Fruit fly (Drosophila melanogaster) whole organism, embryonic: Measurements from ENCODE around the gene Dpm1.

Experiments used
- Aef1 ChIP-seq: fragments of 200-800 bp; sonication (Bioruptor generic); IDR thresholded peaks from 3 replicates; pipeline ENCODE4 v1.3.6; 2022; ENCODE audit warnings: missing biosample characterization, missing genetic modification characterization
- Atf-2 ChIP-seq: fragments of 200-800 bp; sonication (Bioruptor generic); optimal IDR thresholded peaks from 2 replicates; lab custom pipeline; 2016; ENCODE audit warnings: missing biosample characterization, missing genetic modification characterization
- CG10431 ChIP-seq: fragments of 200-800 bp; sonication (Bioruptor generic); optimal IDR thresholded peaks from 3 replicates; lab custom pipeline; 2018; ENCODE audit warnings: missing biosample characterization, mild to moderate bottlenecking, missing genetic modification characterization
- CG10959 ChIP-seq: fragments of 200-800 bp; sonication (Bioruptor generic); IDR thresholded peaks from 2 replicates; pipeline ENCODE4 v1.3.6; 2022; ENCODE audit warnings: missing biosample characterization, missing genetic modification characterization
- CG14441 ChIP-seq: fragments of 200-800 bp; sonication (Bioruptor generic); IDR thresholded peaks from 2 replicates; pipeline ENCODE4 v1.3.6; 2022; ENCODE audit warnings: missing biosample characterization, missing genetic modification characterization
- CG1602 ChIP-seq: fragments of 200-800 bp; sonication (Bioruptor generic); optimal IDR thresholded peaks from 3 replicates; lab custom pipeline; 2016; ENCODE audit warnings: missing biosample characterization, missing genetic modification characterization
- CG16779 ChIP-seq: fragments of 200-800 bp; sonication (Bioruptor generic); IDR thresholded peaks from 2 replicates; pipeline ENCODE4 v1.3.6; 2022; ENCODE audit warnings: missing biosample characterization, missing genetic modification characterization
- CG16813 ChIP-seq: fragments of 200-800 bp; sonication (Bioruptor generic); IDR thresholded peaks from 3 replicates; pipeline ENCODE4 v1.3.6; 2022; ENCODE audit warnings: missing biosample characterization, missing genetic modification characterization; ENCODE audit not compliant: partially characterized antibody
- CG16815 ChIP-seq: fragments of 200-800 bp; sonication (Bioruptor generic); optimal IDR thresholded peaks from 3 replicates; lab custom pipeline; 2017; ENCODE audit warnings: missing biosample characterization, mild to moderate bottlenecking, missing genetic modification characterization
- CG17328 ChIP-seq: fragments of 200-800 bp; sonication (Bioruptor generic); IDR thresholded peaks from 2 replicates; pipeline ENCODE4 v1.3.6; 2022; ENCODE audit warnings: missing biosample characterization, missing genetic modification characterization
- CG18262 ChIP-seq: fragments of 200-800 bp; optimal IDR thresholded peaks from 3 replicates; lab custom pipeline; 2019; ENCODE audit warnings: missing biosample characterization, mild to moderate bottlenecking, missing genetic modification characterization, moderate library complexity
- CG1832 ChIP-seq: fragments of 200-800 bp; sonication (Bioruptor generic); optimal IDR thresholded peaks from 2 replicates; lab custom pipeline; 2017; ENCODE audit warnings: missing biosample characterization, mild to moderate bottlenecking, missing genetic modification characterization, inconsistent platforms
- CG2875 ChIP-seq: fragments of 200-800 bp; sonication (Bioruptor generic); optimal IDR thresholded peaks from 2 replicates; lab custom pipeline; 2017; ENCODE audit warnings: missing biosample characterization, mild to moderate bottlenecking, missing genetic modification characterization, missing genetic modification reagents
- CG31224 ChIP-seq: fragments of 200-800 bp; sonication (Bioruptor generic); IDR thresholded peaks from 2 replicates; pipeline ENCODE4 v1.3.6; 2022; ENCODE audit warnings: missing biosample characterization, missing genetic modification characterization
- CG32532 ChIP-seq: fragments of 200-800 bp; sonication (Bioruptor generic); IDR thresholded peaks from 2 replicates; pipeline ENCODE4 v1.3.6; 2022; ENCODE audit warnings: missing biosample characterization, missing genetic modification characterization
- CG34224 ChIP-seq: fragments of 200-800 bp; sonication (Bioruptor generic); IDR thresholded peaks from 3 replicates; pipeline ENCODE4 v1.3.6; 2022; ENCODE audit warnings: missing biosample characterization, missing genetic modification characterization; ENCODE audit not compliant: partially characterized antibody
- CG34422 ChIP-seq: fragments of 200-800 bp; sonication (Bioruptor generic); IDR thresholded peaks from 3 replicates; pipeline ENCODE4 v1.3.6; 2022; ENCODE audit warnings: missing biosample characterization, missing genetic modification characterization
- CG5953 ChIP-seq: fragments of 200-800 bp; sonication (Bioruptor generic); IDR thresholded peaks from 2 replicates; pipeline ENCODE4 v1.3.6; 2022; ENCODE audit warnings: missing biosample characterization, missing genetic modification characterization
- CG7372 ChIP-seq: fragments of 200-800 bp; sonication (Bioruptor generic); IDR thresholded peaks from 2 replicates; pipeline ENCODE4 v1.3.6; 2022; ENCODE audit warnings: missing biosample characterization, missing genetic modification characterization
- CG9797 ChIP-seq: fragments of 200-800 bp; sonication (Bioruptor generic); optimal IDR thresholded peaks from 3 replicates; lab custom pipeline; 2018; ENCODE audit warnings: missing biosample characterization, mild to moderate bottlenecking, missing genetic modification characterization
- CG9932 ChIP-seq: fragments of 200-800 bp; sonication (Bioruptor generic); IDR thresholded peaks from 2 replicates; pipeline ENCODE4 v1.3.6; 2022; ENCODE audit warnings: missing biosample characterization, missing genetic modification characterization
- CkIIα-i1 ChIP-seq: fragments of 200-800 bp; sonication (Bioruptor generic); IDR thresholded peaks from 2 replicates; pipeline ENCODE4 v1.3.6; 2022; ENCODE audit warnings: missing biosample characterization, missing genetic modification characterization
- Deaf1 ChIP-seq: fragments of 200-800 bp; optimal IDR thresholded peaks from 3 replicates; lab custom pipeline; 2019; ENCODE audit warnings: missing biosample characterization, mild to moderate bottlenecking, missing genetic modification characterization, moderate library complexity
- Doc3 ChIP-seq: fragments of 200-800 bp; sonication (Bioruptor generic); IDR thresholded peaks from 3 replicates; pipeline ENCODE4 v1.3.6; 2022; ENCODE audit warnings: missing biosample characterization, missing genetic modification characterization; ENCODE audit not compliant: partially characterized antibody
- GATAe ChIP-seq: fragments of 200-800 bp; sonication (Bioruptor generic); conservative IDR thresholded peaks from 2 replicates; pipeline ENCODE4 v1.3.6; 2022; ENCODE audit warnings: missing biosample characterization, missing genetic modification characterization
- HLH4C ChIP-seq: fragments of 200-800 bp; sonication (Bioruptor generic); IDR thresholded peaks from 3 replicates; pipeline ENCODE4 v1.3.6; 2022; ENCODE audit warnings: missing biosample characterization, missing genetic modification characterization; ENCODE audit not compliant: partially characterized antibody
- Jarid2 ChIP-seq: fragments of 200-800 bp; sonication (Bioruptor generic); optimal IDR thresholded peaks from 3 replicates; lab custom pipeline; 2017; ENCODE audit warnings: mild to moderate bottlenecking, missing biosample characterization, missing genetic modification reagents, missing genetic modification characterization
- Optix ChIP-seq: fragments of 200-800 bp; sonication (Bioruptor generic); IDR thresholded peaks from 3 replicates; pipeline ENCODE4 v1.3.6; 2022; ENCODE audit warnings: missing biosample characterization, missing genetic modification characterization
- Sry-β ChIP-seq: fragments of 200-800 bp; sonication (Bioruptor generic); optimal IDR thresholded peaks from 2 replicates; lab custom pipeline; 2018; ENCODE audit warnings: missing biosample characterization, mild to moderate bottlenecking, missing genetic modification characterization, moderate library complexity
- Vsx1 ChIP-seq: fragments of 200-800 bp; sonication (Bioruptor generic); optimal IDR thresholded peaks from 2 replicates; lab custom pipeline; 2017; ENCODE audit warnings: missing biosample characterization, mild to moderate bottlenecking, missing genetic modification characterization, missing genetic modification reagents
- abd-A ChIP-seq: fragments of 200-800 bp; sonication (Bioruptor generic); optimal IDR thresholded peaks from 3 replicates; lab custom pipeline; 2019; ENCODE audit warnings: missing biosample characterization, mild to moderate bottlenecking, missing genetic modification characterization, moderate library complexity
- ac ChIP-seq: fragments of 200-800 bp; sonication (Bioruptor generic); optimal IDR thresholded peaks from 3 replicates; lab custom pipeline; 2017; ENCODE audit warnings: missing biosample characterization, mild to moderate bottlenecking, missing genetic modification characterization
- ash1 ChIP-seq: fragments of 200-800 bp; sonication (Bioruptor generic); optimal IDR thresholded peaks from 2 replicates; lab custom pipeline; 2018; ENCODE audit warnings: missing biosample characterization, mild to moderate bottlenecking, missing genetic modification characterization
- cg ChIP-seq: fragments of 200-800 bp; sonication (Bioruptor generic); optimal IDR thresholded peaks from 3 replicates; lab custom pipeline; 2019; ENCODE audit warnings: missing biosample characterization, mild to moderate bottlenecking, missing genetic modification characterization, moderate library complexity
- fd3F ChIP-seq: fragments of 200-800 bp; sonication (Bioruptor generic); optimal IDR thresholded peaks from 2 replicates; lab custom pipeline; 2018; ENCODE audit warnings: missing biosample characterization, mild to moderate bottlenecking, missing genetic modification characterization, moderate library complexity
- gem ChIP-seq: fragments of 200-800 bp; sonication (Bioruptor generic); optimal IDR thresholded peaks from 2 replicates; lab custom pipeline; 2019; ENCODE audit warnings: missing biosample characterization, mild to moderate bottlenecking, missing genetic modification characterization, moderate library complexity
- hb ChIP-seq: fragments of 200-800 bp; sonication (Bioruptor generic); IDR thresholded peaks from 3 replicates; pipeline ENCODE4 v1.3.6; 2022; ENCODE audit warnings: missing biosample characterization, missing genetic modification characterization; ENCODE audit not compliant: partially characterized antibody
- insv ChIP-seq, 2 experiments: fragments of 200-800 bp; sonication (Bioruptor generic); optimal IDR thresholded peaks; 3 replicates each; lab custom pipeline; 2016 to 2018; ENCODE audit warnings: missing biosample characterization in 2 of 2, missing genetic modification characterization in 2 of 2
- lab ChIP-seq: fragments of 200-800 bp; sonication (Bioruptor generic); optimal IDR thresholded peaks from 3 replicates; lab custom pipeline; 2017; ENCODE audit warnings: missing biosample characterization, missing genetic modification characterization, mild to moderate bottlenecking, moderate library complexity, missing genetic modification reagents
- mld ChIP-seq: fragments of 200-800 bp; sonication (Bioruptor generic); IDR thresholded peaks from 3 replicates; pipeline ENCODE4 v1.3.6; 2022; ENCODE audit warnings: missing biosample characterization, missing genetic modification characterization; ENCODE audit not compliant: partially characterized antibody
- nerfin-2 ChIP-seq: fragments of 200-800 bp; sonication (Bioruptor generic); IDR thresholded peaks from 2 replicates; pipeline ENCODE4 v1.3.6; 2022; ENCODE audit warnings: missing biosample characterization, missing genetic modification characterization; ENCODE audit not compliant: partially characterized antibody
- org-1 ChIP-seq: fragments of 200-800 bp; sonication (Bioruptor generic); optimal IDR thresholded peaks from 2 replicates; lab custom pipeline; 2017; ENCODE audit warnings: missing biosample characterization, missing genetic modification characterization
- phol ChIP-seq: fragments of 200-800 bp; sonication (Bioruptor generic); optimal IDR thresholded peaks from 3 replicates; lab custom pipeline; 2018; ENCODE audit warnings: missing biosample characterization, mild to moderate bottlenecking, missing genetic modification characterization, moderate library complexity
- pum ChIP-seq: fragments of 200-800 bp; sonication (Bioruptor generic); optimal IDR thresholded peaks from 2 replicates; lab custom pipeline; 2016; ENCODE audit warnings: missing biosample characterization, missing genetic modification characterization
- pzg ChIP-seq: fragments of 200-800 bp; sonication (Bioruptor generic); optimal IDR thresholded peaks from 3 replicates; lab custom pipeline; 2018; ENCODE audit warnings: missing biosample characterization, mild to moderate bottlenecking, missing genetic modification characterization, moderate library complexity
- sd ChIP-seq: fragments of 200-800 bp; sonication (Bioruptor generic); optimal IDR thresholded peaks from 3 replicates; lab custom pipeline; 2018; ENCODE audit warnings: missing biosample characterization, mild to moderate bottlenecking, missing genetic modification characterization, moderate library complexity
- slou ChIP-seq: fragments of 200-800 bp; sonication (Bioruptor generic); optimal IDR thresholded peaks from 3 replicates; lab custom pipeline; 2016; ENCODE audit warnings: missing biosample characterization, missing genetic modification characterization
- stwl ChIP-seq: fragments of 200-800 bp; sonication (Bioruptor generic); optimal IDR thresholded peaks from 3 replicates; lab custom pipeline; 2018; ENCODE audit warnings: missing biosample characterization, mild to moderate bottlenecking, missing genetic modification characterization, moderate library complexity
- tll ChIP-seq, 2 experiments: fragments of 200-800 bp in 1 of 2; fragments of >200 bp in 1 of 2; sonication (Bioruptor generic) in 1 of 2; optimal IDR thresholded peaks; 2 replicates each; lab custom pipeline; 2017 to 2019; ENCODE audit warnings: missing biosample characterization in 2 of 2, missing genetic modification characterization in 2 of 2, mild to moderate bottlenecking in 1 of 2, moderate library complexity in 1 of 2
- ttk ChIP-seq: fragments of 200-800 bp; sonication (Bioruptor generic); IDR thresholded peaks from 2 replicates; pipeline ENCODE4 v2.1.2; 2022; ENCODE audit warnings: missing biosample characterization, missing genetic modification characterization

Gene Dpm1

DNA sequence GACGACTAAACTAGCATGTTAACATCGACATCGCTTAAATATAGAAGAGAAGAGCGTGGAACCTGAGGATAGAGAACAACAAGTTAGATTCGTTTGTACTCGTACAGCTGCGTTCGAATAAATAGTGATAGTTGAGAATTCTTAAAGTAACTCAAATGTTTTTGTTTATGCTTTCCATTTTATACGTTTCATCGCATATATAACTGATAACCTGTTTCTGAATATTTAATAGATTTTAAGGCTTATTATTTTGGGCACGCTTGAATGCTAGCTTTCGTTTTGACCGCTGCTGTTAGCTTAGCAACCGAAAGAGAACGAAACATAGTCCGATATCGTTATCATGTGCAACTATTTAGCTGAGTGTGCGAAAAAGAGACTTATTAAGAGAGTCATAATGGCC is 2.1 kb upstream of the Dpm1 start (continued):
- TF ChIP-seq Atf-2 (GFP tag; lab: Kevin White, UChicago) (peak; percentile 88), CG1832 (GFP tag; lab: Kevin White, UChicago) (no peak), pum (GFP tag; lab: Kevin White, UChicago) (peak; percentile 72), CG1602 (GFP tag; lab: Kevin White, UChicago) (peak; percentile 85), CG18262 (tag; lab: Kevin White, UChicago) (peak; percentile 83), Jarid2 (peak; percentile 76), ttk (GFP tag; lab: Robert Waterston, UW) (peak; percentile 84), CG14441 (GFP tag; lab: Robert Waterston, UW) (peak; percentile 97), CG16813 (GFP tag; lab: Robert Waterston, UW) (no peak), Doc3 (no peak), CG2875 (peak; percentile 60), CG34422 (GFP tag; lab: Robert Waterston, UW) (peak; percentile 96), abd-A (tag; lab: Kevin White, UChicago) (no peak), CG34224 (no peak), CG7372 (GFP tag; lab: Robert Waterston, UW) (peak; percentile 96), tll (GFP tag; optimal IDR thresholded peaks at IDR 0.05; lab: Kevin White, UChicago) (no peak), hb (GFP tag; lab: Robert Waterston, UW) (no peak), CG17328 (GFP tag; lab: Robert Waterston, UW) (peak; percentile 91), slou (GFP tag; lab: Kevin White, UChicago) (peak; percentile 89), mld (GFP tag; lab: Robert Waterston, UW) (no peak), CG5953 (GFP tag; lab: Robert Waterston, UW) (peak; percentile 81), ash1 (GFP tag; lab: Kevin White, UChicago) (peak; percentile 91), phol (tag; lab: Kevin White, UChicago) (peak; percentile 84), HLH4C (GFP tag; lab: Robert Waterston, UW) (no peak), CG16815 (peak; percentile 85), pzg (GFP tag; lab: Kevin White, UChicago) (peak; percentile 33), fd3F (GFP tag; lab: Kevin White, UChicago) (peak; percentile 97), Deaf1 (tag; lab: Kevin White, UChicago) (peak; percentile 85), org-1 (GFP tag; lab: Kevin White, UChicago) (peak; percentile 95), Aef1 (peak; percentile 96), cg (no peak), nerfin-2 (GFP tag; lab: Robert Waterston, UW) (no peak), GATAe (GFP tag; lab: Robert Waterston, UW) (peak; percentile 95), gem (tag; lab: Kevin White, UChicago) (peak; percentile 97), stwl (tag; lab: Kevin White, UChicago) (no peak), CkIIα-i1 (GFP tag; lab: Robert Waterston, UW) (peak; percentile 83), CG31224 (GFP tag; lab: Robert Waterston, UW) (peak; percentile 94), lab (GFP tag; lab: Kevin White, UChicago) (peak; percentile 99), insv (GFP tag; optimal IDR thresholded peaks at IDR 0.05; lab: Kevin White, UChicago) (peak; percentile 11 to 38), CG9797 (no peak), CG32532 (GFP tag; lab: Robert Waterston, UW) (peak; percentile 99), CG9932 (peak; percentile 98), CG10959 (peak; percentile 72), ac (peak; percentile 23), Sry-β (GFP tag; lab: Kevin White, UChicago) (no peak), CG10431 (GFP tag; lab: Kevin White, UChicago) (peak; percentile 15), Vsx1 (GFP tag; lab: Kevin White, UChicago) (peak; percentile 87), sd (tag; lab: Kevin White, UChicago) (peak; percentile 94), Optix (GFP tag; lab: Robert Waterston, UW) (peak; percentile 82), CG16779 (GFP tag; lab: Robert Waterston, UW) (peak; percentile 98)
